Worm (Caenorhabditis elegans) whole organism, L1 larva: Measurements from ENCODE around the gene Y53F4B.51.

Source experiments
- C04F5.9 ChIP-seq: sonication (generic microtip); optimal IDR thresholded peaks from 2 replicates; lab custom pipeline; 2016; ENCODE audit warnings: missing genetic modification characterization, missing compliant biosample characterization
- C16A3.4 ChIP-seq: fragments of 150-350 bp; optimal IDR thresholded peaks from 2 replicates; lab custom pipeline; 2014; ENCODE audit warnings: missing biosample characterization, missing genetic modification characterization
- C34B4.2 ChIP-seq: sonication (generic microtip); optimal IDR thresholded peaks from 2 replicates; lab custom pipeline; 2017; ENCODE audit warnings: mild to moderate bottlenecking, missing genetic modification characterization, missing compliant biosample characterization
- F16B12.6 ChIP-seq: fragments of 150-350 bp; optimal IDR thresholded peaks from 2 replicates; lab custom pipeline; 2014; ENCODE audit warnings: missing biosample characterization, missing genetic modification characterization
- Y116A8C.19 ChIP-seq: sonication (generic microtip); optimal IDR thresholded peaks from 2 replicates; lab custom pipeline; 2016; ENCODE audit warnings: missing compliant biosample characterization, missing genetic modification characterization, borderline replicate concordance
- ama-1 ChIP-seq: fragments of 150-350 bp; optimal IDR thresholded peaks from 2 replicates; lab custom pipeline; 2014
- blmp-1 ChIP-seq: fragments of 150-350 bp; optimal IDR thresholded peaks from 2 replicates; lab custom pipeline; 2014; ENCODE audit warnings: missing biosample characterization, missing genetic modification characterization
- ceh-8 ChIP-seq: fragments of 200-800 bp; sonication (Bioruptor generic); optimal IDR thresholded peaks from 2 replicates; lab custom pipeline; 2018; ENCODE audit warnings: mild to moderate bottlenecking, missing genetic modification characterization, moderate library complexity, missing compliant biosample characterization
- efl-1 ChIP-seq, 4 experiments: fragments of 150-350 bp; optimal IDR thresholded peaks in 3 of 4; peaks in 1 of 4; 1 replicate in 1 of 4; 2 replicates in 3 of 4; lab custom pipeline; 2014; ENCODE audit warnings: missing biosample characterization in 2 of 4, missing genetic modification characterization in 2 of 4, missing genetic modification reagents in 2 of 4
- egl-13 ChIP-seq: sonication (generic microtip); optimal IDR thresholded peaks from 2 replicates; lab custom pipeline; 2016; ENCODE audit warnings: missing genotype, missing genetic modification reagents, missing genetic modification characterization, missing compliant biosample characterization
- elt-2 ChIP-seq: sonication (generic microtip); optimal IDR thresholded peaks from 2 replicates; lab custom pipeline; 2016; ENCODE audit warnings: missing genetic modification characterization, mild to moderate bottlenecking, inconsistent platforms, missing compliant biosample characterization, missing genetic modification reagents
- fkh-8 ChIP-seq: sonication (generic microtip); optimal IDR thresholded peaks from 2 replicates; lab custom pipeline; 2016; ENCODE audit warnings: mild to moderate bottlenecking, missing genetic modification characterization, missing compliant biosample characterization
- grh-1 ChIP-seq: fragments of 200-800 bp; sonication (Bioruptor generic); IDR thresholded peaks from 2 replicates; pipeline ENCODE4 v1.3.6; 2022; ENCODE audit warnings: missing genetic modification reagents, missing genetic modification characterization, missing compliant biosample characterization
- hpl-2 ChIP-seq: fragments of 150-350 bp; optimal IDR thresholded peaks from 2 replicates; lab custom pipeline; 2014; ENCODE audit warnings: missing biosample characterization, missing genetic modification reagents, missing genetic modification characterization
- irx-1 ChIP-seq: sonication (generic microtip); optimal IDR thresholded peaks from 2 replicates; lab custom pipeline; 2016; ENCODE audit warnings: missing genetic modification characterization, missing compliant biosample characterization
- jun-1 ChIP-seq: fragments of 150-350 bp; optimal IDR thresholded peaks from 2 replicates; lab custom pipeline; 2014; ENCODE audit warnings: missing biosample characterization, missing genetic modification reagents, missing genetic modification characterization
- lin-15B ChIP-seq: fragments of 150-350 bp; sonication (generic microtip); optimal IDR thresholded peaks from 3 replicates; lab custom pipeline; 2014; ENCODE audit warnings: missing biosample characterization, missing genetic modification characterization
- lin-35 ChIP-seq, 2 experiments: fragments of 150-350 bp; optimal IDR thresholded peaks; 2 replicates each; lab custom pipeline; 2014; ENCODE audit warnings: missing biosample characterization in 2 of 2, missing genetic modification characterization in 2 of 2, missing genetic modification reagents in 2 of 2
- lin-39 ChIP-seq: fragments of 150-350 bp; optimal IDR thresholded peaks from 2 replicates; lab custom pipeline; 2014; ENCODE audit warnings: missing biosample characterization, missing genetic modification reagents, missing genetic modification characterization
- lir-3 ChIP-seq: sonication (generic microtip); optimal IDR thresholded peaks from 2 replicates; lab custom pipeline; 2016; ENCODE audit warnings: mild to moderate bottlenecking, missing genetic modification characterization, moderate library complexity, missing compliant biosample characterization; ENCODE audit not compliant: poor library complexity
- lsy-2 ChIP-seq, 2 experiments: fragments of 150-350 bp; optimal IDR thresholded peaks; 2 replicates each; lab custom pipeline; 2014; ENCODE audit warnings: missing biosample characterization in 2 of 2, missing genetic modification characterization in 2 of 2
- mab-9 ChIP-seq: fragments of 200-800 bp; sonication (Bioruptor generic); IDR thresholded peaks from 2 replicates; pipeline ENCODE4 v1.3.6; 2022; ENCODE audit warnings: missing genetic modification reagents, missing genetic modification characterization, missing compliant biosample characterization
- mef-2 ChIP-seq: fragments of 150-350 bp; optimal IDR thresholded peaks from 2 replicates; lab custom pipeline; 2014; ENCODE audit warnings: missing biosample characterization, missing genetic modification characterization
- mep-1 ChIP-seq: fragments of 150-350 bp; optimal IDR thresholded peaks from 2 replicates; lab custom pipeline; 2014; ENCODE audit warnings: missing biosample characterization, missing genetic modification characterization
- nhr-12 ChIP-seq: sonication (generic microtip); optimal IDR thresholded peaks from 2 replicates; lab custom pipeline; 2017; ENCODE audit warnings: missing biosample characterization, missing genetic modification characterization
- nhr-19 ChIP-seq: fragments of 200-800 bp; sonication (Bioruptor generic); conservative IDR thresholded peaks from 2 replicates; pipeline ENCODE4 v1.3.6; 2022; ENCODE audit warnings: missing genetic modification characterization, missing compliant biosample characterization
- nhr-20 ChIP-seq: sonication (generic microtip); optimal IDR thresholded peaks from 2 replicates; lab custom pipeline; 2016; ENCODE audit warnings: mild to moderate bottlenecking, missing genetic modification characterization, missing compliant biosample characterization
- nhr-237 ChIP-seq: fragments of 150-350 bp; optimal IDR thresholded peaks from 2 replicates; lab custom pipeline; 2014; ENCODE audit warnings: missing biosample characterization, missing genetic modification characterization
- nhr-28 ChIP-seq: fragments of 150-350 bp; optimal IDR thresholded peaks from 2 replicates; lab custom pipeline; 2014; ENCODE audit warnings: missing biosample characterization, missing genetic modification characterization
- nhr-47 ChIP-seq: sonication (generic microtip); optimal IDR thresholded peaks from 2 replicates; lab custom pipeline; 2016; ENCODE audit warnings: mild to moderate bottlenecking, missing genetic modification characterization, moderate library complexity, missing compliant biosample characterization
- nhr-71 ChIP-seq: sonication (generic microtip); optimal IDR thresholded peaks from 2 replicates; lab custom pipeline; 2016; ENCODE audit warnings: mild to moderate bottlenecking, missing genetic modification characterization, moderate library complexity, missing compliant biosample characterization
- nhr-76 ChIP-seq: sonication (generic microtip); optimal IDR thresholded peaks from 2 replicates; lab custom pipeline; 2017; ENCODE audit warnings: missing biosample characterization, missing genetic modification characterization
- nhr-77 ChIP-seq: fragments of 150-350 bp; optimal IDR thresholded peaks from 2 replicates; lab custom pipeline; 2014; ENCODE audit warnings: missing biosample characterization, missing genetic modification characterization
- nhr-84 ChIP-seq: sonication (generic microtip); optimal IDR thresholded peaks from 2 replicates; lab custom pipeline; 2017; ENCODE audit warnings: missing biosample characterization, missing genetic modification characterization
- nhr-85 ChIP-seq: sonication (generic microtip); peaks from one replicate; lab custom pipeline; 2016; ENCODE audit warnings: missing genetic modification characterization, inconsistent platforms, missing compliant biosample characterization
- rnt-1 ChIP-seq: sonication (generic microtip); optimal IDR thresholded peaks from 2 replicates; lab custom pipeline; 2016; ENCODE audit warnings: mild to moderate bottlenecking, missing genetic modification characterization, moderate library complexity, missing compliant biosample characterization
- skn-1 ChIP-seq: fragments of 150-350 bp; optimal IDR thresholded peaks from 2 replicates; lab custom pipeline; 2014; ENCODE audit warnings: missing biosample characterization, missing genetic modification characterization
- snu-23 ChIP-seq: sonication (generic microtip); optimal IDR thresholded peaks from 2 replicates; lab custom pipeline; 2016; ENCODE audit warnings: missing genetic modification characterization, missing compliant biosample characterization
- sptf-1 ChIP-seq: fragments of 150-350 bp; optimal IDR thresholded peaks from 2 replicates; lab custom pipeline; 2014; ENCODE audit warnings: missing biosample characterization, missing genetic modification characterization
- sup-37 ChIP-seq: fragments of 200-800 bp; sonication (Bioruptor generic); optimal IDR thresholded peaks from 2 replicates; lab custom pipeline; 2018; ENCODE audit warnings: mild to moderate bottlenecking, missing genetic modification characterization, missing compliant biosample characterization
- tlp-1 ChIP-seq: fragments of 150-350 bp; optimal IDR thresholded peaks from 2 replicates; lab custom pipeline; 2014; ENCODE audit warnings: missing biosample characterization, missing genetic modification characterization
- unc-62 ChIP-seq: fragments of 150-350 bp; optimal IDR thresholded peaks from 2 replicates; lab custom pipeline; 2014; ENCODE audit warnings: missing biosample characterization, missing genetic modification reagents, missing genetic modification characterization
- xbp-1 ChIP-seq: sonication (generic microtip); optimal IDR thresholded peaks from 2 replicates; lab custom pipeline; 2016; ENCODE audit warnings: missing genetic modification characterization, missing compliant biosample characterization
- zag-1 ChIP-seq: fragments of 150-350 bp; optimal IDR thresholded peaks from 2 replicates; lab custom pipeline; 2014; ENCODE audit warnings: missing biosample characterization, missing genetic modification characterization
- zip-4 ChIP-seq: fragments of 200-800 bp; sonication (Bioruptor generic); optimal IDR thresholded peaks from 2 replicates; lab custom pipeline; 2018; ENCODE audit warnings: mild to moderate bottlenecking, missing genetic modification characterization, moderate library complexity, missing compliant biosample characterization

Y53F4B.51 gene

DNA sequence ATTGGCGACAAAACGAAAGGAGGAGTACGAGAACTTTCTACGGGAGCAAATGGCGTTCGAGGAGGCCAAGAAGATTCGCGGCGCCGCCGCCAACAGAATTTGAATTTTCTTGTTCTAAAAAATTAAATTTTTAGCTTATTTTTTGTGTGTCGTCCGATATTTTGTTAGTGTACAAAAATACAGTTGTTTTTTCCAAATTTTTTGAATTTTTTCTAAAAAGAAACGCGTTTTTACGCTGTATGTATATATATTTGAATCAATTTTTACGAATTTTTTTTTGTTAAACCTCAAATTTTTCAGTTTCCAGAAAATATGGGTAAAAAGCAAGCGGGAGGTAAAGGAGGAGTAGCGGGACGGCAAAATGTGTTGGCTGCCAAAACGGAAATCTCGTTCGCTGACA is 24.9 kb upstream of the Y53F4B.51 start, which contains the start of gene trip-4:
TSS of gene trip-4 (plus strand) at position 301 of the 400 bp plus-strand sequence.
- TF ChIP-seq zip-4 (GFP tag; lab: Kevin White, UChicago) = no peak
- no peak for TF ChIP-seq F16B12.6 (tag; lab: Kevin White, UChicago)
- TF ChIP-seq efl-1 (optimal IDR thresholded peaks at IDR 0.05; lab: Kevin White, UChicago) = no peak
- peak in 1 of 2 experiments; percentile 36 for TF ChIP-seq efl-1 (GFP tag; optimal IDR thresholded peaks at IDR 0.05 in 1 of 2; lab: Kevin White, UChicago)

ce11 chrII:15037782-15038181 is 23.5 kb upstream of the Y53F4B.51 start, which contains the start of gene Y53F4B.14:
Gene Y53F4B.14, plus strand, starts transcription at chrII:15037991.
- no peak for TF ChIP-seq xbp-1 (tag; lab: Kevin White, UChicago)
- no peak for TF ChIP-seq nhr-71
- TF ChIP-seq nhr-237 (tag; lab: Kevin White, UChicago) = no peak
- TF ChIP-seq nhr-85 (tag; lab: Kevin White, UChicago) = no peak
- no peak for TF ChIP-seq Y116A8C.19 (tag; lab: Kevin White, UChicago)
- no peak for TF ChIP-seq unc-62 (GFP tag; lab: Kevin White, UChicago)
- peak in 1 of 2 experiments; percentile 7 for TF ChIP-seq lsy-2 (tag; optimal IDR thresholded peaks at IDR 0.05; lab: Kevin White, UChicago)
- peak; percentile 11 for TF ChIP-seq skn-1 (tag; lab: Kevin White, UChicago)
- no peak for TF ChIP-seq C34B4.2 (tag; lab: Kevin White, UChicago)
- no peak for TF ChIP-seq C16A3.4 (tag; lab: Kevin White, UChicago)
- TF ChIP-seq C04F5.9 = no peak
- TF ChIP-seq nhr-77 (tag; lab: Kevin White, UChicago) = no peak
- no peak for TF ChIP-seq nhr-19 (GFP tag; lab: Robert Waterston, UW)
- no peak for TF ChIP-seq nhr-12 (tag; lab: Kevin White, UChicago)
- TF ChIP-seq snu-23 (GFP tag; lab: Kevin White, UChicago) = no peak
- TF ChIP-seq jun-1 (tag; lab: Kevin White, UChicago) = no peak
- TF ChIP-seq tlp-1 (tag; lab: Kevin White, UChicago) = no peak
- no peak for TF ChIP-seq fkh-8 (tag; lab: Kevin White, UChicago)

DNA sequence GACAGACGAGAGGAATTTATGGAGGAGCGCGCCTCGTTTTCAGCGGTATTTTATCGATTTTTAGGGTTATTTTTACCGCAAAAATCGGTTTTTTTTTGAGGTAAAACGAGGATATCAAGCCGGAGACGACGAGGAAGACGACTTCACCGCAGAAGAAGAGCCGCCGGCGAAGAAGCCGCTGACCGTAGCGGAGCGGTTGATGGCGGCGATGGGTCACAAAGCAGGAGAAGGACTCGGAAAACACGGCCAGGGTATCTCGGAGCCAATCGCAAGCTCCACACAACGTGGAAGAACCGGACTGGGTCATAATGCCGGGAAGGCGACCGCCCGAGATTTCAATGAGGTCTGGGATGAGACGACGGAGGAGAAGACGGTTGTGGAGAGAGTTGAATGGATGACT is 12.1 kb upstream of the Y53F4B.51 start:
- TF ChIP-seq zip-4 (GFP tag; lab: Kevin White, UChicago) = no peak
- no peak for TF ChIP-seq nhr-77 (tag; lab: Kevin White, UChicago)
- no peak for TF ChIP-seq nhr-47 (tag; lab: Kevin White, UChicago)
- TF ChIP-seq mep-1 (tag; lab: Kevin White, UChicago) = no peak
- no peak for TF ChIP-seq nhr-19 (GFP tag; lab: Robert Waterston, UW)
- TF ChIP-seq nhr-85 (tag; lab: Kevin White, UChicago) = no peak
- TF ChIP-seq rnt-1 (tag; lab: Kevin White, UChicago) = no peak
- no peak for TF ChIP-seq efl-1 (optimal IDR thresholded peaks at IDR 0.05; lab: Kevin White, UChicago)
- no peak for TF ChIP-seq efl-1 (GFP tag; optimal IDR thresholded peaks at IDR 0.05 in 1 of 2; lab: Kevin White, UChicago)
- no peak for TF ChIP-seq nhr-237 (tag; lab: Kevin White, UChicago)
- TF ChIP-seq nhr-76 (tag; lab: Kevin White, UChicago) = no peak
- no peak for TF ChIP-seq hpl-2
- no peak for TF ChIP-seq sptf-1
- TF ChIP-seq elt-2 (tag; lab: Kevin White, UChicago) = no peak
- no peak for TF ChIP-seq blmp-1 (tag; lab: Kevin White, UChicago)
- TF ChIP-seq lsy-2 (tag; optimal IDR thresholded peaks at IDR 0.05; lab: Kevin White, UChicago) = no peak
- TF ChIP-seq ama-1 (lab: Kevin White, UChicago) = no peak

ce11 chrII:15025599-15026164 is 11.4 kb upstream of the Y53F4B.51 start, which contains the start of gene cmtr-1:
Gene cmtr-1, plus strand, starts transcription at chrII:15026114.
- TF ChIP-seq mab-9 = peak; percentile 97
- TF ChIP-seq lir-3 = no peak
- peak; percentile 96 for TF ChIP-seq irx-1 (tag; lab: Kevin White, UChicago)
- TF ChIP-seq snu-23 (GFP tag; lab: Kevin White, UChicago) = peak; percentile 99
- TF ChIP-seq lin-39 = peak; percentile 95
- peak; percentile 99 for TF ChIP-seq nhr-47 (tag; lab: Kevin White, UChicago)
- peak; percentile 99 for TF ChIP-seq nhr-20 (tag; lab: Kevin White, UChicago)
- TF ChIP-seq efl-1 (optimal IDR thresholded peaks at IDR 0.05; lab: Kevin White, UChicago) = peak; percentile 93 to 94
- peak; percentile 87 to 99 for TF ChIP-seq efl-1 (GFP tag; optimal IDR thresholded peaks at IDR 0.05 in 1 of 2; lab: Kevin White, UChicago)
- peak; percentile 91 for TF ChIP-seq lin-15B (tag; lab: Kevin White, UChicago)
- TF ChIP-seq nhr-28 = no peak
- TF ChIP-seq sup-37 = peak; percentile 98
- TF ChIP-seq egl-13 (tag; lab: Kevin White, UChicago) = peak; percentile 97
- peak; percentile 96 for TF ChIP-seq grh-1 (GFP tag; lab: Robert Waterston, UW)
- no peak for TF ChIP-seq zag-1 (tag; lab: Kevin White, UChicago)
- TF ChIP-seq ceh-8 (GFP tag; lab: Kevin White, UChicago) = peak; percentile 95
- peak; percentile 13 for TF ChIP-seq nhr-84
- TF ChIP-seq lin-35 (GFP tag; optimal IDR thresholded peaks at IDR 0.05; lab: Kevin White, UChicago) = peak; percentile 93
- TF ChIP-seq sptf-1 = no peak
- TF ChIP-seq elt-2 (tag; lab: Kevin White, UChicago) = peak; percentile 95
- peak; percentile 97 for TF ChIP-seq xbp-1 (tag; lab: Kevin White, UChicago)
- TF ChIP-seq mef-2 (tag; lab: Kevin White, UChicago) = peak; percentile 56
